Fruit fly (Drosophila melanogaster): ENCODE data around the gene CG11313.

DNA sequence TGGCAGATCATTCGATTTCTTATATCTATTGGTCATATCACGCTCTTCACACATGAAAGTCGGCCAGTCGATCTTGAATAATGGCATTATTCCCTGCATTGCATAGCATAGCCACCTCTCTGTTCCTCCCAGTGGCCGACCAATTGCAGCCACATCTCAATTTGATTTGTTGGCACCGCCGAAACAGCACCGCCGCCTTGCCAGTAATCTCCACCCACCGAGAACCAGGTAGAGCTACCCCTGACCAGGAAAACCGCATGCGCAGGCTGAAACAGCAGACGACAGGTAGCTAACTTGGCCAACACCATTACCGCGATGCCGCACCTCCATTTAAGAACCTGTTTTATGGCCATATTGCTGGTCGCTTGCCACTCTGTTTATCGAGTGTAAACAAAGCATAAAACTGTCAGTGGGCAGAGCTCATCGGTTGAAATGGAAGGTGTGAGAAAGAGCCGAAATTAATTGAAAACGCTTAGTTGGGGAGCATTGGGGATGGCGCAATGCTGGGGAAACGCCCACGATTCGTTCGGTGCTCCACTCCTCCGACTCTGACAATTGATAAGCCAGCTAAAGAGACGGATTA lies 36.0 kb upstream of the CG11313 start:
- TF ChIP-seq pan (optimal IDR thresholded peaks at IDR 0.05): no peak
- TF ChIP-seq Abd-B (GFP tag; optimal IDR thresholded peaks at IDR 0.05): no peak
- no peak for TF ChIP-seq woc (GFP tag; optimal IDR thresholded peaks at IDR 0.05)
- TF ChIP-seq h (GFP tag; optimal IDR thresholded peaks at IDR 0.05): no peak
- no peak for TF ChIP-seq CG32264 (GFP tag; optimal IDR thresholded peaks at IDR 0.05)
- no peak for TF ChIP-seq usp (GFP tag; optimal IDR thresholded peaks at IDR 0.05)

Measured in whole organism, wandering third instar larva.